Fruit fly (Drosophila melanogaster) whole organism, embryonic: Measurements from ENCODE around the gene CG33643.

Experiments used
- CG13287 ChIP-seq: fragments of 200-800 bp; sonication (Bioruptor generic); IDR thresholded peaks from 2 replicates; pipeline ENCODE4 v1.3.6; 2022; ENCODE audit warnings: missing biosample characterization, missing genetic modification characterization; ENCODE audit not compliant: partially characterized antibody
- CG1602 ChIP-seq: fragments of 200-800 bp; sonication (Bioruptor generic); optimal IDR thresholded peaks from 3 replicates; lab custom pipeline; 2016; ENCODE audit warnings: missing biosample characterization, missing genetic modification characterization
- CG30403 ChIP-seq: fragments of 200-800 bp; sonication (Bioruptor generic); optimal IDR thresholded peaks from 3 replicates; lab custom pipeline; 2016; ENCODE audit warnings: missing biosample characterization, missing genetic modification characterization
- CG31365 ChIP-seq: fragments of 200-800 bp; sonication (Bioruptor generic); optimal IDR thresholded peaks from 2 replicates; lab custom pipeline; 2018; ENCODE audit warnings: missing biosample characterization, mild to moderate bottlenecking, missing genetic modification characterization
- CG3838 ChIP-seq: fragments of 200-800 bp; sonication (Bioruptor generic); optimal IDR thresholded peaks from 3 replicates; lab custom pipeline; 2016; ENCODE audit warnings: missing biosample characterization, missing genetic modification characterization
- CG4360 ChIP-seq: fragments of 200-800 bp; sonication (Bioruptor generic); IDR thresholded peaks from 2 replicates; pipeline ENCODE4 v1.3.6; 2022; ENCODE audit warnings: missing biosample characterization, missing genetic modification characterization
- CG5953 ChIP-seq: fragments of 200-800 bp; sonication (Bioruptor generic); IDR thresholded peaks from 2 replicates; pipeline ENCODE4 v1.3.6; 2022; ENCODE audit warnings: missing biosample characterization, missing genetic modification characterization
- CG7357 ChIP-seq: fragments of 200-800 bp; sonication (Bioruptor generic); IDR thresholded peaks from 3 replicates; pipeline ENCODE4 v1.3.6; 2022; ENCODE audit warnings: missing biosample characterization, missing genetic modification characterization
- CG8924 ChIP-seq: fragments of 200-800 bp; optimal IDR thresholded peaks from 3 replicates; lab custom pipeline; 2019; ENCODE audit warnings: missing biosample characterization, mild to moderate bottlenecking, missing genetic modification characterization, moderate library complexity
- Dll ChIP-seq: fragments of 200-800 bp; sonication (Bioruptor generic); IDR thresholded peaks from 4 replicates; pipeline ENCODE4 v1.3.6; 2022; ENCODE audit warnings: missing biosample characterization, missing genetic modification characterization; ENCODE audit not compliant: partially characterized antibody
- Dp ChIP-seq: fragments of 200-800 bp; sonication (Bioruptor generic); optimal IDR thresholded peaks from 2 replicates; lab custom pipeline; 2018; ENCODE audit warnings: missing biosample characterization, mild to moderate bottlenecking, missing genetic modification characterization, moderate library complexity
- Drgx ChIP-seq: fragments of 200-800 bp; sonication (Bioruptor generic); IDR thresholded peaks from 2 replicates; pipeline ENCODE4 v1.3.6; 2022; ENCODE audit warnings: missing biosample characterization, missing genetic modification characterization
- Hr39 ChIP-seq: fragments of >200 bp; optimal IDR thresholded peaks from 2 replicates; lab custom pipeline; 2017
- NC2β ChIP-seq: fragments of 200-800 bp; sonication (Bioruptor generic); optimal IDR thresholded peaks from 2 replicates; lab custom pipeline; 2016; ENCODE audit warnings: missing biosample characterization, missing genetic modification characterization
- Sox100B ChIP-seq: fragments of 200-800 bp; sonication (Bioruptor generic); optimal IDR thresholded peaks from 3 replicates; lab custom pipeline; 2018; ENCODE audit warnings: missing biosample characterization, mild to moderate bottlenecking, missing genetic modification characterization
- Trl ChIP-seq, 3 experiments: fragments of >200 bp in 2 of 3; fragments of 200-800 bp in 1 of 3; sonication (Bioruptor generic) in 1 of 3; optimal IDR thresholded peaks; 2 replicates in 1 of 3; 3 replicates in 2 of 3; lab custom pipeline; 2016 to 2017; ENCODE audit warnings: missing biosample characterization in 1 of 3, missing genetic modification characterization in 1 of 3
- Vsx1 ChIP-seq: fragments of 200-800 bp; sonication (Bioruptor generic); optimal IDR thresholded peaks from 2 replicates; lab custom pipeline; 2017; ENCODE audit warnings: missing biosample characterization, mild to moderate bottlenecking, missing genetic modification characterization, missing genetic modification reagents
- bcd ChIP-seq: fragments of 200-800 bp; sonication (Bioruptor generic); optimal IDR thresholded peaks from 2 replicates; lab custom pipeline; 2017; ENCODE audit warnings: missing biosample characterization, mild to moderate bottlenecking, missing genetic modification characterization
- bsh ChIP-seq, 2 experiments: fragments of 200-800 bp; sonication (Bioruptor generic); optimal IDR thresholded peaks; 2 replicates each; lab custom pipeline; 2017 to 2018; ENCODE audit warnings: mild to moderate bottlenecking in 2 of 2, missing biosample characterization in 2 of 2, missing genetic modification characterization in 2 of 2, moderate library complexity in 1 of 2
- cg ChIP-seq: fragments of 200-800 bp; sonication (Bioruptor generic); optimal IDR thresholded peaks from 3 replicates; lab custom pipeline; 2019; ENCODE audit warnings: missing biosample characterization, mild to moderate bottlenecking, missing genetic modification characterization, moderate library complexity
- chinmo ChIP-seq: fragments of 200-800 bp; sonication (Bioruptor generic); IDR thresholded peaks from 4 replicates; pipeline ENCODE4 v1.3.6; 2022; ENCODE audit warnings: missing biosample characterization, missing genetic modification characterization; ENCODE audit not compliant: partially characterized antibody
- crol ChIP-seq: fragments of 200-800 bp; sonication (Bioruptor generic); IDR thresholded peaks from 2 replicates; pipeline ENCODE4 v1.3.6; 2022; ENCODE audit warnings: missing biosample characterization, missing genetic modification characterization
- eve ChIP-seq, 2 experiments: fragments of >200 bp; optimal IDR thresholded peaks; 2 replicates each; lab custom pipeline; 2017; ENCODE audit warnings: missing biosample characterization in 2 of 2, missing genetic modification characterization in 2 of 2
- ewg ChIP-seq: fragments of 200-800 bp; sonication (Bioruptor generic); optimal IDR thresholded peaks from 3 replicates; lab custom pipeline; 2017; ENCODE audit warnings: mild to moderate bottlenecking, missing biosample characterization, missing genetic modification reagents, missing genetic modification characterization
- ind ChIP-seq: fragments of 200-800 bp; sonication (Bioruptor generic); optimal IDR thresholded peaks from 3 replicates; lab custom pipeline; 2016; ENCODE audit warnings: missing biosample characterization, missing genetic modification characterization
- luna ChIP-seq: fragments of 200-800 bp; sonication (Bioruptor generic); optimal IDR thresholded peaks from 2 replicates; lab custom pipeline; 2016; ENCODE audit warnings: missing biosample characterization, missing genetic modification characterization
- nom ChIP-seq: fragments of 200-800 bp; sonication (Bioruptor generic); optimal IDR thresholded peaks from 2 replicates; lab custom pipeline; 2017; ENCODE audit warnings: missing biosample characterization, missing genetic modification characterization, mild to moderate bottlenecking, moderate library complexity, missing genetic modification reagents
- pnt ChIP-seq: fragments of 200-800 bp; sonication (Bioruptor generic); optimal IDR thresholded peaks from 3 replicates; lab custom pipeline; 2016; ENCODE audit warnings: missing biosample characterization, missing genetic modification characterization
- pros ChIP-seq: fragments of 200-800 bp; sonication (Bioruptor generic); optimal IDR thresholded peaks from 3 replicates; lab custom pipeline; 2019; ENCODE audit warnings: missing biosample characterization, mild to moderate bottlenecking, missing genetic modification characterization, moderate library complexity
- sc ChIP-seq, 3 experiments: fragments of >200 bp in 2 of 3; fragments of 200-800 bp in 1 of 3; sonication (Bioruptor generic) in 1 of 3; optimal IDR thresholded peaks; 2 replicates in 2 of 3; 3 replicates in 1 of 3; lab custom pipeline; 2017; ENCODE audit warnings: mild to moderate bottlenecking in 1 of 3, missing biosample characterization in 1 of 3, missing genetic modification characterization in 1 of 3, missing genetic modification reagents in 1 of 3
- schlank ChIP-seq: fragments of 200-800 bp; sonication (Bioruptor generic); optimal IDR thresholded peaks from 2 replicates; lab custom pipeline; 2018; ENCODE audit warnings: missing biosample characterization, mild to moderate bottlenecking, missing genetic modification characterization
- sens ChIP-seq: fragments of 200-800 bp; sonication (Bioruptor generic); peaks from one replicate; lab custom pipeline; 2016; ENCODE audit warnings: missing biosample characterization, missing genetic modification characterization
- trh ChIP-seq: fragments of 200-800 bp; sonication (Bioruptor generic); optimal IDR thresholded peaks from 2 replicates; lab custom pipeline; 2016; ENCODE audit warnings: missing biosample characterization, missing genetic modification characterization
- wdn ChIP-seq: fragments of 200-800 bp; sonication (Bioruptor generic); IDR thresholded peaks from 2 replicates; pipeline ENCODE4 v1.3.6; 2022; ENCODE audit warnings: missing biosample characterization, missing genetic modification characterization
- yki ChIP-seq: fragments of >200 bp; optimal IDR thresholded peaks from 3 replicates; lab custom pipeline; 2018

The CG33643 gene

dm6 chr2L:13549973-13550458 is 19.1 kb downstream of the CG33643 start, which contains the start of gene kuz (continued):
- TF ChIP-seq CG1602 (no peak), bcd (no peak), CG31365 (tag; lab: Kevin White, UChicago) (peak; percentile 27), luna (GFP tag; lab: Kevin White, UChicago) (no peak), wdn (no peak), Sox100B (GFP tag; lab: Kevin White, UChicago) (no peak), NC2β (GFP tag; lab: Kevin White, UChicago) (peak; percentile 24), trh (GFP tag; lab: Kevin White, UChicago) (no peak), CG30403 (GFP tag; lab: Kevin White, UChicago) (peak; percentile 2), schlank (no peak), pnt (GFP tag; lab: Kevin White, UChicago) (no peak)

- TF ChIP-seq CG3838 (GFP tag; lab: Kevin White, UChicago) (peak; percentile 1), Dll (GFP tag; lab: Robert Waterston, UW) (0 out of 4 replicates have a peak, but pooled peaks have one; percentile 15), CG13287 (GFP tag; lab: Robert Waterston, UW) (no peak), ind (GFP tag; lab: Kevin White, UChicago) (no peak), eve (GFP tag; optimal IDR thresholded peaks at IDR 0.05; lab: Kevin White, UChicago) (peak in 1 of 2 experiments; percentile 81), CG5953 (no peak), yki (lab: Kevin White, UChicago) (peak; percentile 91), Drgx (peak; percentile 35; the same call in 1 of the 2 replicates), cg (no peak), CG8924 (peak; percentile 25), CG4360 (peak; percentile 85), crol (GFP tag; lab: Robert Waterston, UW) (peak; percentile 29; the same call in 1 of the 2 replicates), sc (optimal IDR thresholded peaks at IDR 0.05; lab: Kevin White, UChicago) (no peak), sc (GFP tag; optimal IDR thresholded peaks at IDR 0.05; lab: Kevin White, UChicago) (no peak), Trl (optimal IDR thresholded peaks at IDR 0.05; lab: Kevin White, UChicago) (peak; percentile 93 to 96), Trl (GFP tag; optimal IDR thresholded peaks at IDR 0.05; lab: Kevin White, UChicago) (no peak), pros (GFP tag; lab: Kevin White, UChicago) (peak; percentile 35), ewg (GFP tag; lab: Kevin White, UChicago) (peak; percentile 86), nom (GFP tag; lab: Kevin White, UChicago) (peak; percentile 93), chinmo (GFP tag; lab: Robert Waterston, UW) (peak; percentile 75), sens (GFP tag; lab: Kevin White, UChicago) (peak; percentile 11), Hr39 (lab: Kevin White, UChicago) (peak; percentile 6)
Measured at dm6 chr2L:13550488-13551033, 19.7 kb downstream of the CG33643 start.

dm6 chr2L:13552686-13553085 is 21.8 kb downstream of the CG33643 start:
- TF ChIP-seq Dp (GFP tag; lab: Kevin White, UChicago) (no peak), chinmo (GFP tag; lab: Robert Waterston, UW) (peak; percentile 68; the same call in 1 of the 4 replicates), Vsx1 (GFP tag; lab: Kevin White, UChicago) (peak; percentile 72), bsh (GFP tag; optimal IDR thresholded peaks at IDR 0.05; lab: Kevin White, UChicago) (no peak), CG7357 (no peak)
